Fruit fly (Drosophila melanogaster) whole organism, embryonic: Measurements from ENCODE around the gene CG42676.
A peak's percentile ranks its signal among the peaks of the same experiment; 100 is the strongest.

Experiments used
- Asciz ChIP-seq: fragments of 200-800 bp; sonication (Bioruptor generic); optimal IDR thresholded peaks from 2 replicates; lab custom pipeline; 2017; ENCODE audit warnings: missing biosample characterization, mild to moderate bottlenecking, missing genetic modification characterization, missing genetic modification reagents
- Blimp-1 ChIP-seq: fragments of 200-800 bp; sonication (Bioruptor generic); optimal IDR thresholded peaks from 3 replicates; lab custom pipeline; 2018; ENCODE audit warnings: missing biosample characterization, missing genetic modification characterization, mild to moderate bottlenecking, moderate library complexity, missing genetic modification reagents
- CG10147 ChIP-seq: fragments of 200-800 bp; sonication (Bioruptor generic); optimal IDR thresholded peaks from 2 replicates; lab custom pipeline; 2019; ENCODE audit warnings: missing biosample characterization, mild to moderate bottlenecking, missing genetic modification characterization, moderate library complexity
- CG10431 ChIP-seq: fragments of 200-800 bp; sonication (Bioruptor generic); optimal IDR thresholded peaks from 3 replicates; lab custom pipeline; 2018; ENCODE audit warnings: missing biosample characterization, mild to moderate bottlenecking, missing genetic modification characterization
- CG10654 ChIP-seq: fragments of 200-800 bp; sonication (Bioruptor generic); optimal IDR thresholded peaks from 2 replicates; lab custom pipeline; 2016; ENCODE audit warnings: missing biosample characterization, missing genetic modification characterization
- CG12744 ChIP-seq: fragments of 200-800 bp; sonication (Bioruptor generic); optimal IDR thresholded peaks from 2 replicates; lab custom pipeline; 2016; ENCODE audit warnings: missing biosample characterization, missing genetic modification characterization
- CG12942 ChIP-seq: fragments of 200-800 bp; sonication (Bioruptor generic); optimal IDR thresholded peaks from 3 replicates; lab custom pipeline; 2016; ENCODE audit warnings: missing biosample characterization, missing genetic modification characterization
- CG1529 ChIP-seq: fragments of 200-800 bp; sonication (Bioruptor generic); optimal IDR thresholded peaks from 3 replicates; lab custom pipeline; 2018; ENCODE audit warnings: missing biosample characterization, missing genetic modification characterization
- CG17186 ChIP-seq: fragments of 200-800 bp; sonication (Bioruptor generic); optimal IDR thresholded peaks from 3 replicates; lab custom pipeline; 2017; ENCODE audit warnings: missing biosample characterization, missing genetic modification reagents, missing genetic modification characterization
- CG17385 ChIP-seq: fragments of 200-800 bp; sonication (Bioruptor generic); optimal IDR thresholded peaks from 3 replicates; lab custom pipeline; 2018; ENCODE audit warnings: missing biosample characterization, mild to moderate bottlenecking, missing genetic modification characterization
- CG17568 ChIP-seq: fragments of 200-800 bp; sonication (Bioruptor generic); optimal IDR thresholded peaks from 2 replicates; lab custom pipeline; 2018; ENCODE audit warnings: missing biosample characterization, mild to moderate bottlenecking, missing genetic modification characterization, moderate library complexity
- CG1832 ChIP-seq: fragments of 200-800 bp; sonication (Bioruptor generic); optimal IDR thresholded peaks from 2 replicates; lab custom pipeline; 2017; ENCODE audit warnings: missing biosample characterization, mild to moderate bottlenecking, missing genetic modification characterization, inconsistent platforms
- CG2116 ChIP-seq: fragments of 200-800 bp; sonication (Bioruptor generic); optimal IDR thresholded peaks from 3 replicates; lab custom pipeline; 2018; ENCODE audit warnings: missing biosample characterization, mild to moderate bottlenecking, missing genetic modification characterization
- CG2120 ChIP-seq: fragments of 200-800 bp; sonication (Bioruptor generic); optimal IDR thresholded peaks from 3 replicates; lab custom pipeline; 2016; ENCODE audit warnings: missing biosample characterization, missing genetic modification characterization
- CG2875 ChIP-seq: fragments of 200-800 bp; sonication (Bioruptor generic); optimal IDR thresholded peaks from 2 replicates; lab custom pipeline; 2017; ENCODE audit warnings: missing biosample characterization, mild to moderate bottlenecking, missing genetic modification characterization, missing genetic modification reagents
- CG32767 ChIP-seq: fragments of 200-800 bp; sonication (Bioruptor generic); IDR thresholded peaks from 2 replicates; pipeline ENCODE4 v1.3.6; 2022; ENCODE audit warnings: missing biosample characterization, missing genetic modification characterization
- CG33213 ChIP-seq: fragments of 200-800 bp; sonication (Bioruptor generic); optimal IDR thresholded peaks from 3 replicates; lab custom pipeline; 2016; ENCODE audit warnings: missing biosample characterization, missing genetic modification characterization
- CG3995 ChIP-seq: fragments of 200-800 bp; sonication (Bioruptor generic); optimal IDR thresholded peaks from 3 replicates; lab custom pipeline; 2016; ENCODE audit warnings: missing biosample characterization, missing genetic modification characterization
- CG4328 ChIP-seq: fragments of 200-800 bp; sonication (Bioruptor generic); optimal IDR thresholded peaks from 3 replicates; lab custom pipeline; 2017; ENCODE audit warnings: missing biosample characterization, missing genetic modification reagents, missing genetic modification characterization
- CG4707 ChIP-seq: fragments of 200-800 bp; sonication (Bioruptor generic); optimal IDR thresholded peaks from 2 replicates; lab custom pipeline; 2018; ENCODE audit warnings: missing biosample characterization, mild to moderate bottlenecking, missing genetic modification characterization, moderate library complexity
- CG6689 ChIP-seq: fragments of 200-800 bp; sonication (Bioruptor generic); IDR thresholded peaks from 2 replicates; pipeline ENCODE4 v1.3.6; 2022; ENCODE audit warnings: missing biosample characterization, missing genetic modification characterization
- CG7271 ChIP-seq: fragments of 200-800 bp; sonication (Bioruptor generic); optimal IDR thresholded peaks from 2 replicates; lab custom pipeline; 2018; ENCODE audit warnings: missing biosample characterization, mild to moderate bottlenecking, missing genetic modification characterization, moderate library complexity
- CG8281 ChIP-seq: fragments of 200-800 bp; sonication (Bioruptor generic); optimal IDR thresholded peaks from 2 replicates; lab custom pipeline; 2018; ENCODE audit warnings: missing biosample characterization, mild to moderate bottlenecking, missing genetic modification characterization, moderate library complexity
- CkIIα-i1 ChIP-seq: fragments of 200-800 bp; sonication (Bioruptor generic); IDR thresholded peaks from 2 replicates; pipeline ENCODE4 v1.3.6; 2022; ENCODE audit warnings: missing biosample characterization, missing genetic modification characterization
- D ChIP-seq, 2 experiments: fragments of 200-800 bp in 1 of 2; fragments of >200 bp in 1 of 2; sonication (Bioruptor generic) in 1 of 2; optimal IDR thresholded peaks; 2 replicates in 1 of 2; 3 replicates in 1 of 2; lab custom pipeline; 2017; ENCODE audit warnings: mild to moderate bottlenecking in 1 of 2, missing biosample characterization in 1 of 2, missing genetic modification characterization in 1 of 2, missing genetic modification reagents in 1 of 2
- HLH4C ChIP-seq: fragments of 200-800 bp; sonication (Bioruptor generic); IDR thresholded peaks from 3 replicates; pipeline ENCODE4 v1.3.6; 2022; ENCODE audit warnings: missing biosample characterization, missing genetic modification characterization; ENCODE audit not compliant: partially characterized antibody
- HmgZ ChIP-seq: fragments of 200-800 bp; sonication (Bioruptor generic); optimal IDR thresholded peaks from 2 replicates; lab custom pipeline; 2018; ENCODE audit warnings: missing biosample characterization, mild to moderate bottlenecking, missing genetic modification characterization
- NC2β ChIP-seq: fragments of 200-800 bp; sonication (Bioruptor generic); optimal IDR thresholded peaks from 2 replicates; lab custom pipeline; 2016; ENCODE audit warnings: missing biosample characterization, missing genetic modification characterization
- NK7.1 ChIP-seq: fragments of 200-800 bp; sonication (Bioruptor generic); optimal IDR thresholded peaks from 3 replicates; lab custom pipeline; 2016; ENCODE audit warnings: missing biosample characterization, missing genetic modification characterization
- Nf-YC ChIP-seq: fragments of 200-800 bp; optimal IDR thresholded peaks from 3 replicates; lab custom pipeline; 2019; ENCODE audit warnings: missing biosample characterization, mild to moderate bottlenecking, missing genetic modification characterization, moderate library complexity
- Optix ChIP-seq: fragments of 200-800 bp; sonication (Bioruptor generic); IDR thresholded peaks from 3 replicates; pipeline ENCODE4 v1.3.6; 2022; ENCODE audit warnings: missing biosample characterization, missing genetic modification characterization
- ash1 ChIP-seq: fragments of 200-800 bp; sonication (Bioruptor generic); optimal IDR thresholded peaks from 2 replicates; lab custom pipeline; 2018; ENCODE audit warnings: missing biosample characterization, mild to moderate bottlenecking, missing genetic modification characterization
- ato ChIP-seq: fragments of 200-800 bp; sonication (Bioruptor generic); IDR thresholded peaks from 2 replicates; pipeline ENCODE4 v1.3.6; 2022; ENCODE audit warnings: missing biosample characterization, missing genetic modification characterization; ENCODE audit not compliant: partially characterized antibody
- bowl ChIP-seq: fragments of 200-800 bp; sonication (Bioruptor generic); IDR thresholded peaks from 2 replicates; pipeline ENCODE4 v1.3.6; 2022; ENCODE audit warnings: missing biosample characterization, missing genetic modification characterization
- crol ChIP-seq: fragments of 200-800 bp; sonication (Bioruptor generic); IDR thresholded peaks from 2 replicates; pipeline ENCODE4 v1.3.6; 2022; ENCODE audit warnings: missing biosample characterization, missing genetic modification characterization
- dan ChIP-seq: fragments of 200-800 bp; sonication (Bioruptor generic); IDR thresholded peaks from 2 replicates; pipeline ENCODE4 v1.3.6; 2022; ENCODE audit warnings: missing biosample characterization, missing genetic modification characterization
- dati ChIP-seq: fragments of 200-800 bp; sonication (Bioruptor generic); IDR thresholded peaks from 2 replicates; pipeline ENCODE4 v1.3.6; 2022; ENCODE audit warnings: missing biosample characterization, missing genetic modification characterization
- gro ChIP-seq: fragments of 200-800 bp; sonication (Bioruptor generic); optimal IDR thresholded peaks from 2 replicates; lab custom pipeline; 2016; ENCODE audit warnings: missing biosample characterization, missing genetic modification characterization
- gsb-n ChIP-seq: fragments of 200-800 bp; sonication (Bioruptor generic); optimal IDR thresholded peaks from 3 replicates; lab custom pipeline; 2018; ENCODE audit warnings: missing biosample characterization, mild to moderate bottlenecking, missing genetic modification characterization
- inv ChIP-seq: fragments of 200-800 bp; sonication (Bioruptor generic); IDR thresholded peaks from 2 replicates; pipeline ENCODE4 v1.3.6; 2022; ENCODE audit warnings: missing biosample characterization, missing genetic modification characterization; ENCODE audit not compliant: partially characterized antibody
- mam ChIP-seq: fragments of 200-800 bp; sonication (Bioruptor generic); optimal IDR thresholded peaks from 3 replicates; lab custom pipeline; 2016; ENCODE audit warnings: missing biosample characterization, missing genetic modification characterization
- nerfin-1 ChIP-seq: fragments of 200-800 bp; sonication (Bioruptor generic); optimal IDR thresholded peaks from 3 replicates; lab custom pipeline; 2019; ENCODE audit warnings: missing biosample characterization, mild to moderate bottlenecking, missing genetic modification characterization, moderate library complexity
- pfk ChIP-seq: fragments of 200-800 bp; sonication (Bioruptor generic); optimal IDR thresholded peaks from 2 replicates; lab custom pipeline; 2018; ENCODE audit warnings: missing biosample characterization, mild to moderate bottlenecking, missing genetic modification characterization, moderate library complexity
- pros ChIP-seq: fragments of 200-800 bp; sonication (Bioruptor generic); optimal IDR thresholded peaks from 3 replicates; lab custom pipeline; 2019; ENCODE audit warnings: missing biosample characterization, mild to moderate bottlenecking, missing genetic modification characterization, moderate library complexity
- stwl ChIP-seq: fragments of 200-800 bp; sonication (Bioruptor generic); optimal IDR thresholded peaks from 3 replicates; lab custom pipeline; 2018; ENCODE audit warnings: missing biosample characterization, mild to moderate bottlenecking, missing genetic modification characterization, moderate library complexity
- tin ChIP-seq: fragments of 200-800 bp; sonication (Bioruptor generic); optimal IDR thresholded peaks from 3 replicates; lab custom pipeline; 2016; ENCODE audit warnings: missing biosample characterization, missing genetic modification characterization
- tup ChIP-seq: fragments of 200-800 bp; sonication (Bioruptor generic); optimal IDR thresholded peaks from 2 replicates; lab custom pipeline; 2016; ENCODE audit warnings: missing biosample characterization, mild to moderate bottlenecking, missing genetic modification characterization, moderate library complexity

The CG42676 gene

dm6 chr3L:1774713-1775648 lies 27.9 kb upstream of the CG42676 start, which contains the start of the genes CG13933 and PolD2 (continued):
- TF ChIP-seq dati (GFP tag; lab: Robert Waterston, UW) = peak; percentile 89
- TF ChIP-seq CG2116 = peak; percentile 83
- no peak for TF ChIP-seq NK7.1 (GFP tag; lab: Kevin White, UChicago)
- no peak for TF ChIP-seq nerfin-1
- TF ChIP-seq CG32767 (GFP tag; lab: Robert Waterston, UW) = peak; percentile 99
- TF ChIP-seq CG3995 (GFP tag; lab: Kevin White, UChicago) = no peak
- TF ChIP-seq bowl = peak; percentile 99
- peak; percentile 96 for TF ChIP-seq CG2120 (GFP tag; lab: Kevin White, UChicago)
- TF ChIP-seq CG4707 = peak; percentile 91
- peak; percentile 85 for TF ChIP-seq CG7271 (tag; lab: Kevin White, UChicago)
- TF ChIP-seq gro (GFP tag; lab: Kevin White, UChicago) = no peak
- TF ChIP-seq gsb-n (tag; lab: Kevin White, UChicago) = peak; percentile 98
- no peak; the same call in 1 of the 2 replicates for TF ChIP-seq ato
- TF ChIP-seq CkIIα-i1 (GFP tag; lab: Robert Waterston, UW) = peak; percentile 90
- TF ChIP-seq CG12942 (GFP tag; lab: Kevin White, UChicago) = peak; percentile 96
- TF ChIP-seq Nf-YC (tag; lab: Kevin White, UChicago) = no peak
- peak; percentile 90 for TF ChIP-seq tup (GFP tag; lab: Kevin White, UChicago)
- peak; percentile 55 for TF ChIP-seq CG17186
- TF ChIP-seq Blimp-1 = no peak
- TF ChIP-seq CG8281 (tag; lab: Kevin White, UChicago) = no peak
- TF ChIP-seq ash1 (GFP tag; lab: Kevin White, UChicago) = no peak
- TF ChIP-seq pfk (GFP tag; lab: Kevin White, UChicago) = no peak
- TF ChIP-seq NC2β (GFP tag; lab: Kevin White, UChicago) = peak; percentile 67
- no peak for TF ChIP-seq D (optimal IDR thresholded peaks at IDR 0.05; lab: Kevin White, UChicago)
- TF ChIP-seq D (GFP tag; optimal IDR thresholded peaks at IDR 0.05; lab: Kevin White, UChicago) = no peak
- peak; percentile 20 for TF ChIP-seq CG4328
- TF ChIP-seq mam (GFP tag; lab: Kevin White, UChicago) = peak; percentile 71
- no peak for TF ChIP-seq CG1832
- peak; percentile 94 for TF ChIP-seq dan
- TF ChIP-seq CG10654 (GFP tag; lab: Kevin White, UChicago) = no peak
- peak; percentile 74 for TF ChIP-seq CG10147 (GFP tag; lab: Kevin White, UChicago)
- TF ChIP-seq CG17385 (GFP tag; lab: Kevin White, UChicago) = peak; percentile 98
- TF ChIP-seq Optix (GFP tag; lab: Robert Waterston, UW) = peak; percentile 92
- TF ChIP-seq CG1529 (GFP tag; lab: Kevin White, UChicago) = peak; percentile 92
- no peak for TF ChIP-seq CG33213 (GFP tag; lab: Kevin White, UChicago)
- TF ChIP-seq tin (GFP tag; lab: Kevin White, UChicago) = peak; percentile 84
- TF ChIP-seq Asciz (GFP tag; lab: Kevin White, UChicago) = no peak
- peak; percentile 90 for TF ChIP-seq CG2875 (GFP tag; lab: Kevin White, UChicago)
- peak; percentile 64 for TF ChIP-seq inv (GFP tag; lab: Robert Waterston, UW)
- TF ChIP-seq HmgZ (tag; lab: Kevin White, UChicago) = peak; percentile 96
- TF ChIP-seq HLH4C = peak; percentile 95
- TF ChIP-seq crol (GFP tag; lab: Robert Waterston, UW) = peak; percentile 82
- no peak for TF ChIP-seq CG17568
- no peak for TF ChIP-seq pros
- TF ChIP-seq CG12744 (GFP tag; lab: Kevin White, UChicago) = no peak
- no peak for TF ChIP-seq stwl (tag; lab: Kevin White, UChicago)
- peak; percentile 93 for TF ChIP-seq CG10431 (GFP tag; lab: Kevin White, UChicago)
- peak; percentile 94 for TF ChIP-seq CG6689
